Worm (Caenorhabditis elegans) whole organism, early embryonic: Measurements from ENCODE around the gene kin-18.

ENCODE experiments used
- B0310.2 ChIP-seq: sonication (generic microtip); optimal IDR thresholded peaks from 2 replicates; lab custom pipeline; 2016; ENCODE audit warnings: mild to moderate bottlenecking, missing genetic modification characterization, missing compliant biosample characterization
- aly-1 ChIP-seq: sonication (generic microtip); optimal IDR thresholded peaks from 2 replicates; lab custom pipeline; 2016; ENCODE audit warnings: missing genetic modification characterization, missing compliant biosample characterization
- ama-1 ChIP-seq: fragments of 150-350 bp; optimal IDR thresholded peaks from 2 replicates; lab custom pipeline; 2014
- hmbx-1 ChIP-seq: sonication (generic microtip); optimal IDR thresholded peaks from 2 replicates; lab custom pipeline; 2016; ENCODE audit warnings: mild to moderate bottlenecking, missing genetic modification characterization, missing compliant biosample characterization
- hnd-1 ChIP-seq: sonication (generic microtip); optimal IDR thresholded peaks from 2 replicates; lab custom pipeline; 2016; ENCODE audit warnings: missing genetic modification characterization, missing compliant biosample characterization
- tbx-37 ChIP-seq: fragments of 200-800 bp; sonication (Bioruptor generic); conservative IDR thresholded peaks from 2 replicates; pipeline ENCODE4 v1.3.6; 2022; ENCODE audit warnings: missing genetic modification reagents, missing genetic modification characterization, missing compliant biosample characterization
- tra-4 ChIP-seq: sonication (generic microtip); optimal IDR thresholded peaks from 2 replicates; lab custom pipeline; 2017; ENCODE audit warnings: missing genetic modification characterization, missing compliant biosample characterization

- TF ChIP-seq aly-1 (no peak), hmbx-1 (tag; lab: Kevin White, UChicago) (no peak), tra-4 (tag; lab: Kevin White, UChicago) (no peak), ama-1 (lab: Kevin White, UChicago) (no peak), tbx-37 (GFP tag; lab: Robert Waterston, UW) (no peak), B0310.2 (tag; lab: Kevin White, UChicago) (no peak), hnd-1 (tag; lab: Kevin White, UChicago) (no peak)
Measured at ce11 chrIII:6139932-6140612, 21.7 kb downstream of the kin-18 start.
